Worm (Caenorhabditis elegans) whole organism, midembryonic: ENCODE measurements around the gene Y53C12A.8.

ENCODE experiments used
- klf-2 ChIP-seq: fragments of 200-800 bp; sonication (Bioruptor generic); conservative IDR thresholded peaks from 2 replicates; pipeline ENCODE4 v1.3.6; 2022; ENCODE audit warnings: missing genetic modification reagents, missing genetic modification characterization, missing compliant biosample characterization
- tab-1 ChIP-seq: fragments of 200-800 bp; sonication (Bioruptor generic); IDR thresholded peaks from 2 replicates; pipeline ENCODE4 v1.3.6; 2022; ENCODE audit warnings: missing genetic modification characterization, missing compliant biosample characterization

DNA sequence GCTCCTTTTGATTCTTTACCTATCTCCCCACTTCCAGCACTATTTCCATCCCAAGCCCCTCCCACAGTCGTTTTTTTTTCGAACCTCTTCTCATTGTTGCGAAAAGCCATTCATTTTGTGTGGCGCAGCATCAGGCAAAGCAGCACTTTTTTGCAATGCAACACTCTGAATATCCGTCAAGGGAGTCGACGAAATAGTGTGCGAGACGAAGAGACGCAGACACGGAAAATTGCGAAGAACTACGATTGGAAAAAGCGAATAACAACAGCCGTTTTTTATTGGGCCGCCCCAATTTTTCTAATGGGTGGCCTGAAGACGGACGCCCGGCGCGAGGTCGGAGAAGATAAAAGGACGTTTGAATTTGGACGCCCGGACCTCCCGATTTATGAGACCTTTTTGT lies 29.6 kb upstream of the Y53C12A.8 start:
- TF ChIP-seq tab-1 (GFP tag; lab: Robert Waterston, UW), result no peak
- TF ChIP-seq klf-2 (GFP tag; lab: Robert Waterston, UW), result no peak
